Fruit fly (Drosophila melanogaster) S2 (cell line): Measurements from ENCODE around the gene CG2258.

Experiments
- CG8478 ChIP-seq: fragments of >200 bp; optimal IDR thresholded peaks from 2 replicates; lab custom pipeline; 2018
- CTCF ChIP-seq, 2 experiments: fragments of >200 bp; optimal IDR thresholded peaks; 2 replicates each; lab custom pipeline; 2018

dm6 chrX:8057299-8057730 lies 44.6 kb downstream of the CG2258 start:
- TF ChIP-seq CG8478 (lab: Kevin White, UChicago) (no peak), CTCF (optimal IDR thresholded peaks at IDR 0.05; lab: Kevin White, UChicago) (no peak)
